Worm (Caenorhabditis elegans): ENCODE data around the gene str-250.

str-250 gene

DNA sequence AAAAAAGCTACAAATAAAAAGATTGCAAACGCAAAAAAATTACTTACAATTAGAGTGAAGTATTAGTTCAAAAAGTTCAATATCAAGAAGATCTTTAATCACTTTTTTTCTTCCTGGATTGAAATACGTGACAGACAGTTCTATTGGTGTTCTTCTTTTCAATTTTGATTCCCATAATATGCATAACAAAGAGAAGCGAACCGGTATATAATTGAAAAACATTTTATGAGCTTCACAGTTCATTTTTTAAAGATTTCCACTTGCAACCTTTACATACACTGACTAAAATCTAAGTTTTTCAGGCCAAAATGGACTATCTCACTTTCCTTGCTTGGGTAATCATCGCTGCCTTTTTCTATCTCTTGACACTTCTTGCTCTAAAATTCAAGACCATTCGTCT, 41.9 kb upstream of the str-250 start, which contains the start of gene T22G5.1:
T22G5.1 (plus strand) TSS at position 301 of the 400 bp plus-strand sequence.
- no peak for TF ChIP-seq jun-1 (tag; optimal IDR thresholded peaks at IDR 0.05)
- TF ChIP-seq sdz-12 (GFP tag; optimal IDR thresholded peaks at IDR 0.05): no peak
- TF ChIP-seq nhr-11 (tag; optimal IDR thresholded peaks at IDR 0.05): no peak
- no peak for TF ChIP-seq nhr-25 (tag; optimal IDR thresholded peaks at IDR 0.05; ENCODE audit: borderline replicate concordance, insufficient read depth)
- TF ChIP-seq duxl-1 (tag; optimal IDR thresholded peaks at IDR 0.05; ENCODE audit: poor library complexity): no peak
- TF ChIP-seq rbr-2 (tag; optimal IDR thresholded peaks at IDR 0.05): no peak
- TF ChIP-seq nhr-237 (tag; optimal IDR thresholded peaks at IDR 0.05): no peak
- TF ChIP-seq nhr-77 (tag; optimal IDR thresholded peaks at IDR 0.05): no peak

DNA sequence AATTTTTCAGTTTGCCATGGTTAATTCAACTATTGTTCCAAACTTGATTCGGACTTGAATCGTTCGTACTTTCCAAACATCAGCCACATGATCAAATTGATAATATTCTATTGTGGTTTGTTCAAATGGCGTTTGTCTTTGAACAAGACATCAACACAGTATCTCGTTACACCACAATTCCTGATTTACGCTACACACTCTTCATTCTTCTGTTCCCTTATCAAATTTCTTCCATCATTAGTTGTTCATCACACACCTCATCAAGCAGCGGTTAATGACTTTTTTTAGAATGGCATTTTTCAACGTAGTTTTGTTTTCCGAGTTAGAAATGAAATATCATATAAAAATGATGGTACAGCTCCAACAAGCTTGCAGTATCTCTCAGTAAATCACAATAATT, 40.2 kb upstream of the str-250 start:
- TF ChIP-seq mes-2 (tag; optimal IDR thresholded peaks at IDR 0.05; ENCODE audit: poor library complexity, severe bottlenecking): peak; percentile 24
- TF ChIP-seq dve-1 (tag; optimal IDR thresholded peaks at IDR 0.05; ENCODE audit: insufficient read depth): peak; percentile 88
- TF ChIP-seq lin-13 (GFP tag; optimal IDR thresholded peaks at IDR 0.05): peak; percentile 7
- no peak for TF ChIP-seq Y105C5A.15 (GFP tag; IDR thresholded peaks at IDR 0.05)
- TF ChIP-seq snpc-4 (tag; optimal IDR thresholded peaks at IDR 0.05): no peak
- TF ChIP-seq nhr-48 (tag; optimal IDR thresholded peaks at IDR 0.05): peak; percentile 28
- peak; percentile 29 for TF ChIP-seq nhr-10 (tag; optimal IDR thresholded peaks at IDR 0.05)
- TF ChIP-seq F49E8.2 (tag; optimal IDR thresholded peaks at IDR 0.05; ENCODE audit: borderline replicate concordance): no peak
- peak; percentile 82 for TF ChIP-seq dmd-6 (GFP tag; IDR thresholded peaks at IDR 0.05)
- no peak for TF ChIP-seq lir-3 (tag; optimal IDR thresholded peaks at IDR 0.05)
- no peak for TF ChIP-seq hif-1 (tag; optimal IDR thresholded peaks at IDR 0.05)
- TF ChIP-seq nhr-6 (tag; optimal IDR thresholded peaks at IDR 0.05): peak; percentile 70
- TF ChIP-seq daf-16 (GFP tag; optimal IDR thresholded peaks at IDR 0.05): no peak
- peak; percentile 91 for TF ChIP-seq daf-16 (tag; optimal IDR thresholded peaks at IDR 0.05)
- TF ChIP-seq ZK337.2 (GFP tag; IDR thresholded peaks at IDR 0.05): no peak
- TF ChIP-seq mdl-1 (tag; optimal IDR thresholded peaks at IDR 0.05): peak in 1 of 2 experiments; percentile 71
- peak; percentile 61 for TF ChIP-seq pqm-1 (tag; optimal IDR thresholded peaks at IDR 0.05)
- TF ChIP-seq hlh-11 (tag; optimal IDR thresholded peaks at IDR 0.05): peak; percentile 80
- TF ChIP-seq hlh-30 (tag; optimal IDR thresholded peaks at IDR 0.05; ENCODE audit: insufficient read depth): peak; percentile 67
- no peak for TF ChIP-seq arid-1 (GFP tag; conservative IDR thresholded peaks at IDR 0.05)
- peak; percentile 95 for TF ChIP-seq nhr-28 (tag; optimal IDR thresholded peaks at IDR 0.05)
- peak in 1 of 2 experiments; percentile 98 for TF ChIP-seq unc-62 (GFP tag; optimal IDR thresholded peaks at IDR 0.05 in 1 of 2)
- no peak for TF ChIP-seq unc-62 (tag; optimal IDR thresholded peaks at IDR 0.05)
- TF ChIP-seq mxl-3 (GFP tag; optimal IDR thresholded peaks at IDR 0.05): peak; percentile 53
- peak; percentile 65 for TF ChIP-seq nhr-77 (tag; optimal IDR thresholded peaks at IDR 0.05)
- TF ChIP-seq ceh-20 (GFP tag; IDR thresholded peaks at IDR 0.05): peak; percentile 12; the same call in 1 of the 2 replicates

- TF ChIP-seq lin-15B (tag; optimal IDR thresholded peaks at IDR 0.05) (no peak), ces-1 (GFP tag; optimal IDR thresholded peaks at IDR 0.05) (no peak), dve-1 (tag; optimal IDR thresholded peaks at IDR 0.05; ENCODE audit: insufficient read depth) (peak; percentile 49), nhr-76 (tag; optimal IDR thresholded peaks at IDR 0.05) (no peak), T26A8.4 (GFP tag; IDR thresholded peaks at IDR 0.05) (no peak), unc-62 (GFP tag; optimal IDR thresholded peaks at IDR 0.05 in 1 of 2) (peak in 1 of 2 experiments; percentile 39), unc-62 (tag; optimal IDR thresholded peaks at IDR 0.05) (no peak), mxl-3 (GFP tag; optimal IDR thresholded peaks at IDR 0.05) (no peak), php-3 (GFP tag; IDR thresholded peaks at IDR 0.05) (peak; percentile 62; the same call in 1 of the 2 replicates), D1046.2 (GFP tag; IDR thresholded peaks at IDR 0.05) (no peak), tra-1 (GFP tag; IDR thresholded peaks at IDR 0.05) (0 out of 2 replicates have a peak, but pooled peaks have one; percentile 25), set-16 (GFP tag; IDR thresholded peaks at IDR 0.05) (no peak), tag-97 (GFP tag; IDR thresholded peaks at IDR 0.05) (no peak), nhr-41 (GFP tag; IDR thresholded peaks at IDR 0.05) (no peak), daf-16 (GFP tag; optimal IDR thresholded peaks at IDR 0.05) (no peak), daf-16 (tag; optimal IDR thresholded peaks at IDR 0.05) (peak; percentile 79), aly-2 (tag; optimal IDR thresholded peaks at IDR 0.05) (no peak), nhr-42 (GFP tag; IDR thresholded peaks at IDR 0.05) (no peak), Y75B8A.6 (GFP tag; IDR thresholded peaks at IDR 0.05) (no peak), unc-39 (tag; optimal IDR thresholded peaks at IDR 0.05) (no peak), egl-27 (tag; optimal IDR thresholded peaks at IDR 0.05) (no peak), fos-1 (tag; optimal IDR thresholded peaks at IDR 0.05) (no peak)
These were observed 39.2 kb upstream of the str-250 start, which contains the start of gene lbp-7 for ce11 chrV:13879241-13879640. Gene lbp-7 (plus strand): TSS chrV:13879552.
